Fruit fly (Drosophila melanogaster): ENCODE results near the gene dbr.

dm6 chr2L:59058-59603 is 7.2 kb upstream of the dbr start:
- TF ChIP-seq D1 (tag; optimal IDR thresholded peaks at IDR 0.05) (no peak), CG13204 (GFP tag; optimal IDR thresholded peaks at IDR 0.05) (no peak), rn (GFP tag; IDR thresholded peaks at IDR 0.05) (no peak), CG9948 (tag; optimal IDR thresholded peaks at IDR 0.05) (no peak), Pif1B (GFP tag; optimal IDR thresholded peaks at IDR 0.05) (no peak), CG4496 (GFP tag; IDR thresholded peaks at IDR 0.05) (peak; percentile 33; the same call in 1 of the 3 replicates), Snoo (tag; optimal IDR thresholded peaks at IDR 0.05) (no peak), Ets98B (GFP tag; IDR thresholded peaks at IDR 0.05) (peak; percentile 23; the same call in 1 of the 2 replicates), EcR (GFP tag; optimal IDR thresholded peaks at IDR 0.05) (no peak)

Data from whole organism, pupa.